Worm (Caenorhabditis elegans) whole organism, late embryonic: ENCODE measurements around the gene ttr-3.

ENCODE experiments used
- ceh-6 ChIP-seq: fragments of 200-800 bp; sonication (Bioruptor generic); optimal IDR thresholded peaks from 2 replicates; lab custom pipeline; 2018; ENCODE audit warnings: mild to moderate bottlenecking, missing genetic modification characterization, missing compliant biosample characterization
- fax-1 ChIP-seq: sonication (generic microtip); optimal IDR thresholded peaks from 2 replicates; lab custom pipeline; 2016; ENCODE audit warnings: missing genotype, missing genetic modification characterization, missing compliant biosample characterization
- nhr-232 ChIP-seq: sonication (generic microtip); optimal IDR thresholded peaks from 2 replicates; lab custom pipeline; 2016; ENCODE audit warnings: missing genetic modification characterization, missing compliant biosample characterization
- pag-3 ChIP-seq: sonication (generic microtip); optimal IDR thresholded peaks from 2 replicates; lab custom pipeline; 2016; ENCODE audit warnings: missing compliant biosample characterization, missing genetic modification characterization, borderline replicate concordance
- pha-4 ChIP-seq: fragments of 150-350 bp; optimal IDR thresholded peaks from 2 replicates; lab custom pipeline; 2018; ENCODE audit warnings: missing biosample characterization, missing genetic modification reagents, missing genetic modification characterization
- sox-4 ChIP-seq: sonication (generic microtip); optimal IDR thresholded peaks from 2 replicates; lab custom pipeline; 2017; ENCODE audit warnings: mild to moderate bottlenecking, missing genetic modification characterization, inconsistent platforms, missing compliant biosample characterization
- syd-9 ChIP-seq: sonication (generic microtip); optimal IDR thresholded peaks from 2 replicates; lab custom pipeline; 2016; ENCODE audit warnings: mild to moderate bottlenecking, missing genetic modification characterization, moderate library complexity, missing compliant biosample characterization

The ttr-3 gene

DNA sequence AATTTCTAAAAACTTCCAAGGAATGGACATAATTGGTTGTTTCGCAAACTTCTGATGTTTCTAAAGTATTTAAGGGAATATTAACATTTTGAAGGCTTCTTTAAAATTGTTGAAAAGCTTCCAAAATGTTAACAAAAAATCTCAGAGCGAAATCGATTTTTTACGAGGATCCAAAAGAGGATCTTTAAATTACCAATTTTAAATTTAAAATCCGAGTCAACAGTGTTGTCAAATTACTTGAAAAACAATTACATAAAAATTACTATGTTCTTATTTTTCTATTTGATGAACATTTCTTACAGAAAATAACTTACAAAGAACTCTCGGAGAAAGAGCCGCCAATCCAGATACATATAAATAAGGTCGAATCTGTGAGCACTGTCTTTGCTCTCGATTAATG is 49.6 kb downstream of the ttr-3 start, which contains the start of gene ZK757.10:
TSS of gene ZK757.10 (plus strand) at position 301 of the 400 bp plus-strand sequence.
- TF ChIP-seq sox-4 (tag; lab: Kevin White, UChicago) (no peak), pha-4 (no peak), syd-9 (no peak), pag-3 (tag; lab: Kevin White, UChicago) (no peak), nhr-232 (tag; lab: Kevin White, UChicago) (no peak), fax-1 (no peak), ceh-6 (GFP tag; lab: Kevin White, UChicago) (no peak)
